Worm (Caenorhabditis elegans) whole organism, young adult: Measurements from ENCODE around the gene asp-5.

Source experiments
- B0336.3 ChIP-seq: fragments of 200-800 bp; sonication (Bioruptor generic); IDR thresholded peaks from 2 replicates; pipeline ENCODE4 v1.3.6; 2022; ENCODE audit warnings: missing genetic modification characterization, missing compliant biosample characterization
- D2030.7 ChIP-seq: fragments of 200-800 bp; sonication (Bioruptor generic); IDR thresholded peaks from 2 replicates; pipeline ENCODE4 v1.3.6; 2022; ENCODE audit warnings: missing genetic modification reagents, missing genetic modification characterization, missing compliant biosample characterization
- F10E7.11 ChIP-seq: sonication (generic microtip); optimal IDR thresholded peaks from 2 replicates; lab custom pipeline; 2017; ENCODE audit warnings: mild to moderate bottlenecking, missing genetic modification characterization, moderate library complexity, missing compliant biosample characterization
- F22D6.2 ChIP-seq: sonication (generic microtip); optimal IDR thresholded peaks from 2 replicates; lab custom pipeline; 2016; ENCODE audit warnings: mild to moderate bottlenecking, missing genetic modification characterization, missing compliant biosample characterization
- F37B4.10 ChIP-seq: fragments of 200-800 bp; sonication (Bioruptor generic); IDR thresholded peaks from 2 replicates; pipeline ENCODE4 v1.3.6; 2022; ENCODE audit warnings: missing genetic modification characterization, missing compliant biosample characterization
- F55B11.4 ChIP-seq: sonication (generic microtip); optimal IDR thresholded peaks from 2 replicates; lab custom pipeline; 2016; ENCODE audit warnings: missing compliant biosample characterization, missing genetic modification characterization, borderline replicate concordance; ENCODE audit not compliant: insufficient read depth
- Y53G8AR.9 ChIP-seq: fragments of 200-800 bp; sonication (Bioruptor generic); conservative IDR thresholded peaks from 2 replicates; pipeline ENCODE4 v1.3.6; 2022; ENCODE audit warnings: missing genetic modification reagents, missing genetic modification characterization, missing compliant biosample characterization
- Y56A3A.18 ChIP-seq: fragments of 200-800 bp; sonication (Bioruptor generic); IDR thresholded peaks from 2 replicates; pipeline ENCODE4 v1.3.6; 2022; ENCODE audit warnings: missing genetic modification reagents, missing genetic modification characterization, missing compliant biosample characterization
- ZK185.1 ChIP-seq: sonication (generic microtip); optimal IDR thresholded peaks from 2 replicates; lab custom pipeline; 2016; ENCODE audit warnings: mild to moderate bottlenecking, missing genetic modification characterization, missing compliant biosample characterization; ENCODE audit not compliant: poor library complexity, severe bottlenecking
- aptf-2 ChIP-seq: fragments of 200-800 bp; sonication (Bioruptor generic); conservative IDR thresholded peaks from 2 replicates; pipeline ENCODE4 v1.3.6; 2022; ENCODE audit warnings: missing genetic modification reagents, missing genetic modification characterization, missing compliant biosample characterization
- athp-1 ChIP-seq: sonication (generic microtip); optimal IDR thresholded peaks from 2 replicates; lab custom pipeline; 2017; ENCODE audit warnings: mild to moderate bottlenecking, missing genetic modification characterization, missing compliant biosample characterization
- attf-5 ChIP-seq: fragments of 200-800 bp; sonication (Bioruptor generic); optimal IDR thresholded peaks from 2 replicates; lab custom pipeline; 2018; ENCODE audit warnings: mild to moderate bottlenecking, missing genetic modification characterization, missing compliant biosample characterization
- attf-6 ChIP-seq: fragments of 200-800 bp; sonication (Bioruptor generic); IDR thresholded peaks from 2 replicates; pipeline ENCODE4 v1.3.6; 2022; ENCODE audit warnings: missing genetic modification reagents, missing genetic modification characterization, missing compliant biosample characterization
- cebp-2 ChIP-seq: fragments of 200-800 bp; sonication (Bioruptor generic); IDR thresholded peaks from 2 replicates; pipeline ENCODE4 v1.3.6; 2022; ENCODE audit warnings: missing genetic modification characterization, missing compliant biosample characterization
- ceh-40 ChIP-seq: fragments of 200-800 bp; sonication (Bioruptor generic); IDR thresholded peaks from 2 replicates; pipeline ENCODE4 v1.3.6; 2022; ENCODE audit warnings: missing genetic modification characterization, missing compliant biosample characterization
- ceh-79 ChIP-seq: sonication (generic microtip); optimal IDR thresholded peaks from 2 replicates; lab custom pipeline; 2017; ENCODE audit warnings: mild to moderate bottlenecking, missing genetic modification characterization, missing compliant biosample characterization
- dpff-1 ChIP-seq: sonication (generic microtip); optimal IDR thresholded peaks from 2 replicates; lab custom pipeline; 2017; ENCODE audit warnings: mild to moderate bottlenecking, missing genetic modification characterization, missing compliant biosample characterization
- egrh-3 ChIP-seq: fragments of 200-800 bp; sonication (Bioruptor generic); IDR thresholded peaks from 2 replicates; pipeline ENCODE4 v1.3.6; 2022; ENCODE audit warnings: missing genetic modification reagents, missing genetic modification characterization, missing compliant biosample characterization
- ekl-4 ChIP-seq: fragments of 200-800 bp; sonication (Bioruptor generic); IDR thresholded peaks from 2 replicates; pipeline ENCODE4 v1.3.6; 2022; ENCODE audit warnings: missing genetic modification reagents, missing genetic modification characterization, missing compliant biosample characterization
- him-1 ChIP-seq: sonication (generic microtip); optimal IDR thresholded peaks from 2 replicates; lab custom pipeline; 2016; ENCODE audit warnings: missing genotype, missing genetic modification reagents, missing genetic modification characterization, missing compliant biosample characterization
- hrde-1 ChIP-seq: sonication (generic microtip); optimal IDR thresholded peaks from 2 replicates; lab custom pipeline; 2016; ENCODE audit warnings: missing genetic modification characterization, mild to moderate bottlenecking, missing compliant biosample characterization, moderate library complexity, missing genotype, missing genetic modification reagents, borderline replicate concordance
- hsf-1 ChIP-seq: fragments of 200-800 bp; sonication (Bioruptor generic); IDR thresholded peaks from 2 replicates; pipeline ENCODE4 v1.3.6; 2022; ENCODE audit warnings: missing genetic modification reagents, missing genetic modification characterization, missing compliant biosample characterization
- let-607 ChIP-seq, 2 experiments: fragments of 200-800 bp in 1 of 2; sonication (Bioruptor generic) in 1 of 2; sonication (generic microtip) in 1 of 2; optimal IDR thresholded peaks; 2 replicates each; lab custom pipeline; 2016 to 2018; ENCODE audit warnings: mild to moderate bottlenecking in 2 of 2, missing compliant biosample characterization in 2 of 2, missing genetic modification characterization in 2 of 2, moderate library complexity in 2 of 2, missing genotype in 1 of 2
- lin-26 ChIP-seq: fragments of 200-800 bp; sonication (Bioruptor generic); IDR thresholded peaks from 2 replicates; pipeline ENCODE4 v1.3.6; 2022; ENCODE audit warnings: missing genetic modification reagents, missing genetic modification characterization, missing compliant biosample characterization
- lir-1 ChIP-seq: fragments of 200-800 bp; sonication (Bioruptor generic); conservative IDR thresholded peaks from 2 replicates; pipeline ENCODE4 v1.3.6; 2022; ENCODE audit warnings: missing genetic modification reagents, missing genetic modification characterization, missing compliant biosample characterization
- lsl-1 ChIP-seq: fragments of 200-800 bp; sonication (Bioruptor generic); optimal IDR thresholded peaks from 2 replicates; lab custom pipeline; 2018; ENCODE audit warnings: mild to moderate bottlenecking, missing genetic modification characterization, moderate library complexity, missing compliant biosample characterization
- madf-10 ChIP-seq: sonication (generic microtip); optimal IDR thresholded peaks from 2 replicates; lab custom pipeline; 2016; ENCODE audit warnings: mild to moderate bottlenecking, missing genetic modification characterization, missing compliant biosample characterization
- madf-6 ChIP-seq: fragments of 200-800 bp; sonication (Bioruptor generic); IDR thresholded peaks from 2 replicates; pipeline ENCODE4 v1.3.6; 2022; ENCODE audit warnings: missing genetic modification reagents, missing genetic modification characterization, missing compliant biosample characterization
- mel-28 ChIP-seq: sonication (generic microtip); optimal IDR thresholded peaks from 2 replicates; lab custom pipeline; 2016; ENCODE audit warnings: borderline replicate concordance, mild to moderate bottlenecking, missing genetic modification characterization, missing compliant biosample characterization
- nfyb-1 ChIP-seq: fragments of 200-800 bp; sonication (Bioruptor generic); IDR thresholded peaks from 2 replicates; pipeline ENCODE4 v1.3.6; 2022; ENCODE audit warnings: missing genetic modification reagents, missing genetic modification characterization, missing compliant biosample characterization
- nhr-179 ChIP-seq: sonication (generic microtip); optimal IDR thresholded peaks from 2 replicates; lab custom pipeline; 2016; ENCODE audit warnings: mild to moderate bottlenecking, missing genetic modification characterization, missing compliant biosample characterization
- nhr-27 ChIP-seq: fragments of 200-800 bp; sonication (Bioruptor generic); optimal IDR thresholded peaks from 2 replicates; lab custom pipeline; 2018; ENCODE audit warnings: mild to moderate bottlenecking, missing genetic modification characterization, moderate library complexity, missing compliant biosample characterization
- nhr-80 ChIP-seq: sonication (generic microtip); optimal IDR thresholded peaks from 2 replicates; lab custom pipeline; 2016; ENCODE audit warnings: missing genetic modification characterization, missing compliant biosample characterization
- rec-8 ChIP-seq, 2 experiments: sonication (generic microtip); optimal IDR thresholded peaks; 2 replicates each; lab custom pipeline; 2016; ENCODE audit warnings: mild to moderate bottlenecking in 2 of 2, missing genetic modification characterization in 2 of 2, missing genetic modification reagents in 2 of 2, missing genotype in 2 of 2, missing biosample characterization in 1 of 2, missing compliant biosample characterization in 1 of 2, moderate library complexity in 1 of 2
- sdz-38 ChIP-seq: sonication (generic microtip); optimal IDR thresholded peaks from 2 replicates; lab custom pipeline; 2016; ENCODE audit warnings: missing genotype, missing genetic modification characterization, missing compliant biosample characterization
- snpc-4 ChIP-seq, 5 experiments: fragments of 150-350 bp in 1 of 5; sonication (generic microtip) in 4 of 5; optimal IDR thresholded peaks; 2 replicates each; lab custom pipeline; 2014 to 2018; ENCODE audit warnings: missing genetic modification characterization in 5 of 5, missing biosample characterization in 3 of 5, antibody characterized with exemption in 2 of 5, mild to moderate bottlenecking in 2 of 5, missing compliant biosample characterization in 2 of 5, missing genotype in 2 of 5, moderate library complexity in 2 of 5, missing genetic modification reagents in 1 of 5
- tbp1 ChIP-seq: fragments of 200-800 bp; sonication (Bioruptor generic); optimal IDR thresholded peaks from 2 replicates; lab custom pipeline; 2018; ENCODE audit warnings: mild to moderate bottlenecking, missing genetic modification characterization, missing compliant biosample characterization
- tbx-9 ChIP-seq: sonication (generic microtip); optimal IDR thresholded peaks from 2 replicates; lab custom pipeline; 2016; ENCODE audit warnings: borderline replicate concordance, missing genetic modification characterization, inconsistent platforms, missing compliant biosample characterization
- tlf-1 ChIP-seq: fragments of 200-800 bp; sonication (Bioruptor generic); optimal IDR thresholded peaks from 2 replicates; lab custom pipeline; 2018; ENCODE audit warnings: mild to moderate bottlenecking, missing genetic modification characterization, missing compliant biosample characterization
- unc-130 ChIP-seq: sonication (generic microtip); optimal IDR thresholded peaks from 2 replicates; lab custom pipeline; 2016; ENCODE audit warnings: missing genetic modification reagents, missing genetic modification characterization, missing compliant biosample characterization
- zfh-2 ChIP-seq: fragments of 200-800 bp; sonication (Bioruptor generic); conservative IDR thresholded peaks from 2 replicates; pipeline ENCODE4 v1.3.6; 2022; ENCODE audit warnings: missing genetic modification reagents, missing genetic modification characterization, missing compliant biosample characterization
- ztf-18 ChIP-seq: sonication (generic microtip); optimal IDR thresholded peaks from 2 replicates; lab custom pipeline; 2016; ENCODE audit warnings: missing genotype, mild to moderate bottlenecking, missing genetic modification characterization, missing compliant biosample characterization
- ztf-22 ChIP-seq: fragments of 200-800 bp; sonication (Bioruptor generic); optimal IDR thresholded peaks from 2 replicates; lab custom pipeline; 2018; ENCODE audit warnings: mild to moderate bottlenecking, missing genetic modification characterization, moderate library complexity, missing compliant biosample characterization
- ztf-25 ChIP-seq: fragments of 200-800 bp; sonication (Bioruptor generic); IDR thresholded peaks from 2 replicates; pipeline ENCODE4 v1.3.6; 2022; ENCODE audit warnings: missing genetic modification reagents, missing genetic modification characterization, missing compliant biosample characterization

Gene asp-5

DNA sequence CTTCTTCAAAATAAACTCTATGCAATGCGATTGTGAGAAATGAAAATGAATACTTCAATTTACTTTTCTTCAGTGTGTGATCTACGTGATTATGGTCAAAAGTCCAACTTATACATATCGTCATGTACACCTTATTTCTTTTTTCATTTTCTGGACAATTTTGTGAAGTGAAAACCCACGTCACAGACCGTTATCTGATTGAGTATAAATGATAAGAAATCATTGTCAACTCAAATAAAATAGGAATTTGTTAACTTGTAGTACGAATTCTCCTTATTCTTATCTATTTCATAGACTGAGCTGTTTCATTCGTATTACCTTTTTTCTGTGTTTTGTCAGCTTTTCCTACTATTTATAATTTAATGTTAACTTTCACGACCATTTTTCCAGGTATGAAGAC is at the start of gene asp-5:
asp-5 (plus strand) TSS at position 391 of the 400 bp plus-strand sequence.
- no peak for TF ChIP-seq egrh-3 (GFP tag; lab: Robert Waterston, UW)
- TF ChIP-seq nhr-80 (tag; lab: Kevin White, UChicago) = peak; percentile 59
- TF ChIP-seq D2030.7 = no peak
- no peak for TF ChIP-seq ekl-4
- TF ChIP-seq hrde-1 (tag; lab: Kevin White, UChicago) = no peak

DNA sequence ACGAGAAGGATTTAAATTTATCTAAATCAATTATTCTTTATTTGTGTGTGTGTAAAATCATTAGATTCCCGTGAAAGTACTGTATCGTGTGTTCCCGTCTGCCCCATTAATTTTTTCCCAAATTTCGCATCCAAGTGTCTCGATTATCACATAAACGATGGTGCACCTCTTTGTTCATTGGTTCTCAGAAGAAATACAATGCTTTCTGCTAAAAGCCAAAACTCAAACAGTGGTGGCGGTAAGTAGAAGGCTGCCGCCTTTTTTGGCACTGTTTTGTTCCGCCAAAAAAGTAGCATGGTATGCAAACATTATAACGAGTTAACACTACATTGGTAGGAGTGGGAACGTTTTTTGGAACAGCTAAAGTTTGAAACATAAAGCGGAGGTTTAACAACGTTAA is 48.8 kb upstream of the asp-5 start:
- TF ChIP-seq ztf-22 (no peak), egrh-3 (GFP tag; lab: Robert Waterston, UW) (no peak), unc-130 (GFP tag; lab: Kevin White, UChicago) (peak; percentile 17), mel-28 (tag; lab: Kevin White, UChicago) (no peak), madf-10 (tag; lab: Kevin White, UChicago) (no peak), ztf-25 (GFP tag; lab: Robert Waterston, UW) (0 out of 2 replicates have a peak, but pooled peaks have one; percentile 63), attf-5 (GFP tag; lab: Kevin White, UChicago) (no peak), sdz-38 (no peak), ceh-79 (tag; lab: Kevin White, UChicago) (peak; percentile 28), lin-26 (GFP tag; lab: Robert Waterston, UW) (peak; percentile 64; the same call in 1 of the 2 replicates), him-1 (tag; lab: Kevin White, UChicago) (peak; percentile 36), aptf-2 (GFP tag; lab: Robert Waterston, UW) (no peak), nhr-179 (tag; lab: Kevin White, UChicago) (no peak), Y53G8AR.9 (GFP tag; lab: Robert Waterston, UW) (no peak), ZK185.1 (tag; lab: Kevin White, UChicago) (no peak), F10E7.11 (tag; lab: Kevin White, UChicago) (no peak), tbp1 (GFP tag; lab: Kevin White, UChicago) (no peak), hsf-1 (peak; percentile 72; the same call in 1 of the 2 replicates), ceh-40 (GFP tag; lab: Robert Waterston, UW) (no peak), lir-1 (GFP tag; lab: Robert Waterston, UW) (no peak), let-607 (tag; optimal IDR thresholded peaks at IDR 0.05; lab: Kevin White, UChicago) (no peak), zfh-2 (GFP tag; lab: Robert Waterston, UW) (no peak), F22D6.2 (no peak), F37B4.10 (0 out of 2 replicates have a peak, but pooled peaks have one; percentile 19), ekl-4 (0 out of 2 replicates have a peak, but pooled peaks have one; percentile 33), hrde-1 (tag; lab: Kevin White, UChicago) (peak; percentile 80), tbx-9 (no peak), athp-1 (tag; lab: Kevin White, UChicago) (peak; percentile 43), attf-6 (GFP tag; lab: Robert Waterston, UW) (peak; percentile 62; the same call in 1 of the 2 replicates), lsl-1 (GFP tag; lab: Kevin White, UChicago) (peak; percentile 10), ztf-18 (tag; lab: Kevin White, UChicago) (no peak), F55B11.4 (tag; lab: Kevin White, UChicago) (no peak), madf-6 (GFP tag; lab: Robert Waterston, UW) (peak; percentile 36; the same call in 1 of the 2 replicates), rec-8 (tag; optimal IDR thresholded peaks at IDR 0.05; lab: Kevin White, UChicago) (no peak), cebp-2 (0 out of 2 replicates have a peak, but pooled peaks have one; percentile 57), nfyb-1 (GFP tag; lab: Robert Waterston, UW) (0 out of 2 replicates have a peak, but pooled peaks have one; percentile 53), dpff-1 (tag; lab: Kevin White, UChicago) (no peak), nhr-27 (no peak), B0336.3 (GFP tag; lab: Robert Waterston, UW) (peak; percentile 75), Y56A3A.18 (GFP tag; lab: Robert Waterston, UW) (no peak), snpc-4 (GFP tag; optimal IDR thresholded peaks at IDR 0.05; lab: Kevin White, UChicago) (no peak), snpc-4 (tag; optimal IDR thresholded peaks at IDR 0.05; lab: Kevin White, UChicago) (peak in 1 of 4 experiments; percentile 15), tlf-1 (GFP tag; lab: Kevin White, UChicago) (no peak), D2030.7 (peak; percentile 28; the same call in 1 of the 2 replicates)
